Fruit fly (Drosophila melanogaster): ENCODE measurements around the gene CG45071.

Gene CG45071

dm6 chr3L:15158330-15159114 lies 52.8 kb downstream of the CG45071 start, which contains the start of the genes Msh6 and Prp31 (continued):
- TF ChIP-seq Lpt (GFP tag; optimal IDR thresholded peaks at IDR 0.05): no peak
- TF ChIP-seq dm (GFP tag; optimal IDR thresholded peaks at IDR 0.05): peak; percentile 3
- TF ChIP-seq fru (optimal IDR thresholded peaks at IDR 0.05): no peak
- peak in 1 of 2 experiments; percentile 28 for TF ChIP-seq crp (GFP tag; optimal IDR thresholded peaks at IDR 0.05)
- no peak for TF ChIP-seq Hand (GFP tag; optimal IDR thresholded peaks at IDR 0.05)
- TF ChIP-seq CG17385 (GFP tag; optimal IDR thresholded peaks at IDR 0.05): peak; percentile 59
- TF ChIP-seq pzg (GFP tag; optimal IDR thresholded peaks at IDR 0.05): peak; percentile 32
- peak; percentile 32 for TF ChIP-seq Elba2 (GFP tag; optimal IDR thresholded peaks at IDR 0.05)
- TF ChIP-seq CG18011 (GFP tag; optimal IDR thresholded peaks at IDR 0.05): no peak
- no peak for TF ChIP-seq eyg (GFP tag; optimal IDR thresholded peaks at IDR 0.05)
- peak; percentile 63 for TF ChIP-seq CG1233 (GFP tag; optimal IDR thresholded peaks at IDR 0.05)
- no peak for TF ChIP-seq Hey (tag; optimal IDR thresholded peaks at IDR 0.05)
- TF ChIP-seq CG17359 (tag; optimal IDR thresholded peaks at IDR 0.05): peak; percentile 59
- peak; percentile 61 for TF ChIP-seq D19B (GFP tag; optimal IDR thresholded peaks at IDR 0.05)
- TF ChIP-seq CG9727 (GFP tag; optimal IDR thresholded peaks at IDR 0.05): peak; percentile 75
- TF ChIP-seq Sox100B (GFP tag; optimal IDR thresholded peaks at IDR 0.05): peak; percentile 69
- TF ChIP-seq seq (GFP tag; IDR thresholded peaks at IDR 0.05): 0 out of 2 replicates have a peak, but pooled peaks have one; percentile 33
- peak; percentile 29 for TF ChIP-seq Antp (GFP tag; optimal IDR thresholded peaks at IDR 0.05)
- TF ChIP-seq Bgb (GFP tag; IDR thresholded peaks at IDR 0.05; ENCODE audit: partially characterized antibody): no peak
- 0 out of 3 replicates have a peak, but pooled peaks have one; percentile 46 for TF ChIP-seq C15 (GFP tag; IDR thresholded peaks at IDR 0.05)
- TF ChIP-seq zf30C (GFP tag; optimal IDR thresholded peaks at IDR 0.05): no peak
- peak; percentile 23; the same call in 1 of the 2 replicates for TF ChIP-seq ara (GFP tag; IDR thresholded peaks at IDR 0.05)
- no peak for TF ChIP-seq inv (GFP tag; IDR thresholded peaks at IDR 0.05; ENCODE audit: partially characterized antibody)
- no peak for TF ChIP-seq CG31365 (tag; optimal IDR thresholded peaks at IDR 0.05)
- no peak for TF ChIP-seq CG43689 (GFP tag; IDR thresholded peaks at IDR 0.05)
- TF ChIP-seq trh (GFP tag; optimal IDR thresholded peaks at IDR 0.05): no peak
- TF ChIP-seq yki (optimal IDR thresholded peaks at IDR 0.05): no peak
- peak; percentile 79 for TF ChIP-seq slbo (GFP tag; IDR thresholded peaks at IDR 0.05)
- peak; percentile 84 for TF ChIP-seq CG14710 (tag; optimal IDR thresholded peaks at IDR 0.05)
- no peak for TF ChIP-seq CG12071 (GFP tag; optimal IDR thresholded peaks at IDR 0.05)
- peak; percentile 45; the same call in 2 of the 3 replicates for TF ChIP-seq CG14050 (GFP tag; IDR thresholded peaks at IDR 0.05)
- peak; percentile 35 for TF ChIP-seq CG8281 (tag; optimal IDR thresholded peaks at IDR 0.05)
- TF ChIP-seq zfh1 (GFP tag; IDR thresholded peaks at IDR 0.05): peak; percentile 53; the same call in 1 of the 3 replicates
- peak; percentile 53 for TF ChIP-seq zen (tag; optimal IDR thresholded peaks at IDR 0.05)
- no peak for TF ChIP-seq sim (GFP tag; IDR thresholded peaks at IDR 0.05)
- no peak for TF ChIP-seq sens-2 (GFP tag; IDR thresholded peaks at IDR 0.05)
- TF ChIP-seq bigmax (GFP tag; optimal IDR thresholded peaks at IDR 0.05): no peak
- TF ChIP-seq Chrac-16 (GFP tag; optimal IDR thresholded peaks at IDR 0.05): peak; percentile 79
- peak; percentile 42 for TF ChIP-seq unpg (GFP tag; optimal IDR thresholded peaks at IDR 0.05)
- no peak for TF ChIP-seq CG11247 (GFP tag; IDR thresholded peaks at IDR 0.05)
- TF ChIP-seq CG2678 (tag; optimal IDR thresholded peaks at IDR 0.05): peak; percentile 84
- TF ChIP-seq CG1024 (GFP tag; IDR thresholded peaks at IDR 0.05): peak; percentile 50; the same call in 1 of the 2 replicates
- peak; percentile 60; the same call in 1 of the 2 replicates for TF ChIP-seq CG31224 (GFP tag; IDR thresholded peaks at IDR 0.05)
- 0 out of 3 replicates have a peak, but pooled peaks have one; percentile 47 for TF ChIP-seq so (GFP tag; IDR thresholded peaks at IDR 0.05)
- no peak for TF ChIP-seq CG11398 (GFP tag; optimal IDR thresholded peaks at IDR 0.05)
- no peak for TF ChIP-seq CG3726 (GFP tag; IDR thresholded peaks at IDR 0.05)
- TF ChIP-seq mam (GFP tag; optimal IDR thresholded peaks at IDR 0.05): peak; percentile 79
- peak in 1 of 2 experiments; percentile 73 for TF ChIP-seq Hr51 (GFP tag; optimal IDR thresholded peaks at IDR 0.05)
- no peak for TF ChIP-seq CG2199 (GFP tag; IDR thresholded peaks at IDR 0.05)

Measured in whole organism, embryonic.